Fruit fly (Drosophila melanogaster): Measurements from ENCODE around the gene H2.0.

DNA sequence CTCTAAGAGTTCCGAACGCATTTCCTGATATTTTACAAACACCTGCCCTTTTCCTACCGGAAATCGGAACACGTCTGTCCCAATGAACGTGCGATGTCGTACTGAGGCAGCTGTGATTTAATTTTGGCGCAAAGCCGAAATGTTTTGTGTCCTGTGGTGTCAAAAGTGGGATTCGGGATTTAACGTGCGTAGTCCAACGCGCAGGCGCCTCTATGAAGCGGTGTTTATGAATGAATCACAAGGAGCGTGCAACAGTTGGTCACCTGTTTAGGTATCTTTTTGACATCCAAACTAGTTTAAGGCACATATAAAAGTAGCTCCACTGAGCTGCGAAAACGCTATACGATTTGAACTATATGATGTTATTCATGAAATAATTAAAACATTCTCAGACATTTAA is 15.1 kb upstream of the H2.0 start, which contains the start of gene CG9109:
- TF ChIP-seq CG8301 (tag; optimal IDR thresholded peaks at IDR 0.05) (no peak), Ets98B (GFP tag; IDR thresholded peaks at IDR 0.05) (no peak), CG32121 (GFP tag; IDR thresholded peaks at IDR 0.05) (no peak), CG9948 (tag; optimal IDR thresholded peaks at IDR 0.05) (no peak)
